Fruit fly (Drosophila melanogaster): Measurements from ENCODE around the gene CG14137.

The CG14137 gene

DNA sequence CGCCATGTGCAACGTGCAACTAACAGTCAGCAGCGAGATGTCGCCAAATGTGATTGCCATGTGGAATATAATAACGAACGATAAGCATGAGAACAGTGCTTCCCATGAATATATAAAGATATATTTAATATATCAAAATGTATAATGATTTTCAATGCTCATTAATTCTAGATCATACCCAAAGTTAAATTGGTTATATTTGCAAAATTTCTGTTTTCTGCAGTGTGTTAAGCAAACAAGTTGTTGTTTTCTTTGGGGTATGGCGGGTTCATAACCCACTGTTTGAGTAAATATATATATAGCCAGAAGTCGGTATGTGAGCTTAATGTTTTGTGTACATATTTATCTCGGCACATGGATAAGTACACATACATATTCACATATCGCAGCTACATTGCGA, 37.0 kb upstream of the CG14137 start (continued):
- no peak for TF ChIP-seq caup (GFP tag; optimal IDR thresholded peaks at IDR 0.05; ENCODE audit: severe bottlenecking)
- no peak for TF ChIP-seq HLH4C (GFP tag; IDR thresholded peaks at IDR 0.05; ENCODE audit: partially characterized antibody)
- TF ChIP-seq CG12104 (GFP tag; optimal IDR thresholded peaks at IDR 0.05) = no peak
- no peak for TF ChIP-seq trh (GFP tag; optimal IDR thresholded peaks at IDR 0.05)
- TF ChIP-seq GATAe (GFP tag; conservative IDR thresholded peaks at IDR 0.05) = no peak
- no peak for TF ChIP-seq bowl (GFP tag; IDR thresholded peaks at IDR 0.05)
- TF ChIP-seq Dfd (GFP tag; optimal IDR thresholded peaks at IDR 0.05) = no peak
- TF ChIP-seq CG11398 (GFP tag; optimal IDR thresholded peaks at IDR 0.05) = no peak
- TF ChIP-seq fd96Cb (tag; optimal IDR thresholded peaks at IDR 0.05) = no peak
- TF ChIP-seq CG2120 (GFP tag; optimal IDR thresholded peaks at IDR 0.05) = no peak
- peak; percentile 31 for TF ChIP-seq CG5180 (GFP tag; optimal IDR thresholded peaks at IDR 0.05)
- no peak for TF ChIP-seq Oli (tag; optimal IDR thresholded peaks at IDR 0.05)
- TF ChIP-seq ci (GFP tag; IDR thresholded peaks at IDR 0.05) = 0 out of 3 replicates have a peak, but pooled peaks have one; percentile 38
- no peak for TF ChIP-seq CG15269 (tag; optimal IDR thresholded peaks at IDR 0.05)
- no peak for TF ChIP-seq chif (GFP tag; optimal IDR thresholded peaks at IDR 0.05)
- TF ChIP-seq CG4707 (GFP tag; optimal IDR thresholded peaks at IDR 0.05) = no peak
- no peak for TF ChIP-seq CG15479 (GFP tag; optimal IDR thresholded peaks at IDR 0.05)
- no peak for TF ChIP-seq dmrt99B (tag; optimal IDR thresholded peaks at IDR 0.05)
- no peak for TF ChIP-seq lola (GFP tag; optimal IDR thresholded peaks at IDR 0.05)
- peak; percentile 50 for TF ChIP-seq CG17359 (tag; optimal IDR thresholded peaks at IDR 0.05)
- no peak for TF ChIP-seq CG13775 (GFP tag; optimal IDR thresholded peaks at IDR 0.05)
- TF ChIP-seq CG6765 (GFP tag; optimal IDR thresholded peaks at IDR 0.05) = no peak
- peak; percentile 22 for TF ChIP-seq fd64A (GFP tag; optimal IDR thresholded peaks at IDR 0.05)
- no peak for TF ChIP-seq hkb (optimal IDR thresholded peaks at IDR 0.05)
- peak; percentile 52 for TF ChIP-seq hkb (GFP tag; IDR thresholded peaks at IDR 0.05)
- TF ChIP-seq CG4424 (GFP tag; optimal IDR thresholded peaks at IDR 0.05) = no peak
- no peak for TF ChIP-seq usp (GFP tag; optimal IDR thresholded peaks at IDR 0.05)
- TF ChIP-seq CG11695 (GFP tag; IDR thresholded peaks at IDR 0.05) = no peak
- TF ChIP-seq CrebB (tag; optimal IDR thresholded peaks at IDR 0.05) = no peak
- TF ChIP-seq stwl (tag; optimal IDR thresholded peaks at IDR 0.05) = no peak
- TF ChIP-seq CG9876 (GFP tag; optimal IDR thresholded peaks at IDR 0.05) = no peak
- no peak for TF ChIP-seq dimm (GFP tag; IDR thresholded peaks at IDR 0.05)
- no peak for TF ChIP-seq CG11085 (GFP tag; IDR thresholded peaks at IDR 0.05)
- TF ChIP-seq CG7556 (GFP tag; optimal IDR thresholded peaks at IDR 0.05) = no peak
- TF ChIP-seq HLH3B (GFP tag; IDR thresholded peaks at IDR 0.05) = peak; percentile 19; the same call in 1 of the 2 replicates
- no peak for TF ChIP-seq NFAT (GFP tag; IDR thresholded peaks at IDR 0.05)
- no peak for TF ChIP-seq ERR (GFP tag; optimal IDR thresholded peaks at IDR 0.05)
- TF ChIP-seq CG10147 (GFP tag; optimal IDR thresholded peaks at IDR 0.05) = no peak
- TF ChIP-seq CG8359 (GFP tag; optimal IDR thresholded peaks at IDR 0.05; ENCODE audit: borderline replicate concordance) = no peak
- no peak for TF ChIP-seq CG7372 (GFP tag; IDR thresholded peaks at IDR 0.05)
- no peak for TF ChIP-seq ind (GFP tag; optimal IDR thresholded peaks at IDR 0.05)
- no peak for TF ChIP-seq CG15011 (GFP tag; optimal IDR thresholded peaks at IDR 0.05)
- no peak for TF ChIP-seq maf-S (GFP tag; optimal IDR thresholded peaks at IDR 0.05)
- no peak for TF ChIP-seq Abd-B (GFP tag; optimal IDR thresholded peaks at IDR 0.05)
- TF ChIP-seq mld (GFP tag; IDR thresholded peaks at IDR 0.05; ENCODE audit: partially characterized antibody) = no peak

All from whole organism, embryonic.